Worm (Caenorhabditis elegans): Measurements from ENCODE around the gene ZK686.3.

Gene ZK686.3

ce11 chrIII:7769965-7770364 is 1.1 kb upstream of the ZK686.3 start, which contains the start of gene snu-23 (continued):
- TF ChIP-seq sox-4 (tag; optimal IDR thresholded peaks at IDR 0.05) (no peak), C16A3.4 (tag; optimal IDR thresholded peaks at IDR 0.05) (no peak), pax-3 (tag; optimal IDR thresholded peaks at IDR 0.05) (no peak), unc-30 (tag; optimal IDR thresholded peaks at IDR 0.05) (no peak), nhr-28 (tag; optimal IDR thresholded peaks at IDR 0.05) (no peak), egl-13 (tag; optimal IDR thresholded peaks at IDR 0.05) (no peak), hlh-17 (GFP tag; optimal IDR thresholded peaks at IDR 0.05; ENCODE audit: borderline replicate concordance) (no peak), nhr-90 (tag; optimal IDR thresholded peaks at IDR 0.05; ENCODE audit: poor library complexity) (no peak), mdl-1 (tag; optimal IDR thresholded peaks at IDR 0.05) (peak in 1 of 2 experiments; percentile 15), fkh-4 (tag; optimal IDR thresholded peaks at IDR 0.05; ENCODE audit: borderline replicate concordance) (no peak), mep-1 (tag; optimal IDR thresholded peaks at IDR 0.05) (peak; percentile 46), zag-1 (tag; optimal IDR thresholded peaks at IDR 0.05) (no peak), sup-37 (GFP tag; optimal IDR thresholded peaks at IDR 0.05) (no peak), blmp-1 (tag; optimal IDR thresholded peaks at IDR 0.05) (peak; percentile 11), aly-2 (tag; optimal IDR thresholded peaks at IDR 0.05) (no peak), snpc-4 (tag; optimal IDR thresholded peaks at IDR 0.05) (no peak), ets-5 (GFP tag; IDR thresholded peaks at IDR 0.05) (no peak), nhr-47 (tag; optimal IDR thresholded peaks at IDR 0.05) (no peak), snu-23 (GFP tag; optimal IDR thresholded peaks at IDR 0.05) (peak; percentile 35), ces-1 (GFP tag; optimal IDR thresholded peaks at IDR 0.05) (no peak), sptf-1 (tag; optimal IDR thresholded peaks at IDR 0.05) (no peak), grh-1 (GFP tag; IDR thresholded peaks at IDR 0.05) (no peak), lin-35 (GFP tag; optimal IDR thresholded peaks at IDR 0.05) (peak; percentile 58 to 59), nhr-20 (tag; optimal IDR thresholded peaks at IDR 0.05) (no peak), nhr-84 (tag; optimal IDR thresholded peaks at IDR 0.05) (no peak), fkh-10 (GFP tag; optimal IDR thresholded peaks at IDR 0.05) (no peak), zip-4 (GFP tag; optimal IDR thresholded peaks at IDR 0.05) (no peak), nhr-12 (tag; optimal IDR thresholded peaks at IDR 0.05) (no peak), fos-1 (tag; optimal IDR thresholded peaks at IDR 0.05) (no peak), pqm-1 (tag; optimal IDR thresholded peaks at IDR 0.05) (no peak), unc-130 (tag; optimal IDR thresholded peaks at IDR 0.05) (peak; percentile 35)

- no peak for TF ChIP-seq lin-15B (tag; optimal IDR thresholded peaks at IDR 0.05)
- no peak for TF ChIP-seq tlp-1 (tag; optimal IDR thresholded peaks at IDR 0.05)
- no peak for TF ChIP-seq lin-14 (GFP tag; optimal IDR thresholded peaks at IDR 0.05)
- no peak for TF ChIP-seq nhr-71 (tag; optimal IDR thresholded peaks at IDR 0.05)
- TF ChIP-seq fkh-8 (tag; optimal IDR thresholded peaks at IDR 0.05), result no peak
- TF ChIP-seq ets-5 (GFP tag; IDR thresholded peaks at IDR 0.05), result no peak
- no peak for TF ChIP-seq lir-3 (tag; optimal IDR thresholded peaks at IDR 0.05; ENCODE audit: poor library complexity)
- TF ChIP-seq pax-3 (tag; optimal IDR thresholded peaks at IDR 0.05), result no peak
- no peak for TF ChIP-seq ceh-90 (tag; optimal IDR thresholded peaks at IDR 0.05)
- TF ChIP-seq zag-1 (tag; optimal IDR thresholded peaks at IDR 0.05), result no peak
- TF ChIP-seq ztf-4 (tag; optimal IDR thresholded peaks at IDR 0.05), result no peak
- no peak for TF ChIP-seq unc-30 (tag; optimal IDR thresholded peaks at IDR 0.05)
- no peak for TF ChIP-seq fkh-10 (GFP tag; optimal IDR thresholded peaks at IDR 0.05)
Measured at ce11 chrIII:7767415-7767814, 1.4 kb downstream of the ZK686.3 start, which contains the start of gene ZK686.5. Gene ZK686.5 (minus strand): TSS chrIII:7767515.

ce11 chrIII:7765974-7766373 is 2.9 kb downstream of the ZK686.3 start, which contains the start of gene ZK686.2:
Gene ZK686.2 (minus strand): TSS chrIII:7766052.
- TF ChIP-seq lin-35 (GFP tag; optimal IDR thresholded peaks at IDR 0.05) (peak; percentile 16 to 37), mef-2 (tag; optimal IDR thresholded peaks at IDR 0.05) (no peak), ceh-82 (tag; optimal IDR thresholded peaks at IDR 0.05) (peak in 2 of 3 experiments; percentile 4 to 22), vab-15 (tag; optimal IDR thresholded peaks at IDR 0.05) (no peak), isw-1 (GFP tag; IDR thresholded peaks at IDR 0.05) (peak; percentile 10; the same call in 1 of the 2 replicates), hlh-4 (tag; optimal IDR thresholded peaks at IDR 0.05) (no peak), skn-1 (tag; optimal IDR thresholded peaks at IDR 0.05) (peak; percentile 11), lin-39 (tag; optimal IDR thresholded peaks at IDR 0.05) (peak; percentile 25), swsn-7 (tag; optimal IDR thresholded peaks at IDR 0.05) (peak; percentile 33), F16B12.6 (tag; optimal IDR thresholded peaks at IDR 0.05) (peak; percentile 29), nhr-20 (tag; optimal IDR thresholded peaks at IDR 0.05) (peak; percentile 28), xbp-1 (tag; optimal IDR thresholded peaks at IDR 0.05) (peak; percentile 33), lin-14 (GFP tag; optimal IDR thresholded peaks at IDR 0.05) (peak; percentile 37), sptf-1 (tag; optimal IDR thresholded peaks at IDR 0.05) (no peak), dpl-1 (GFP tag; optimal IDR thresholded peaks at IDR 0.05) (peak in 2 of 3 experiments; percentile 19 to 61), nhr-19 (GFP tag; conservative IDR thresholded peaks at IDR 0.05) (peak; percentile 4; the same call in 1 of the 2 replicates), nhr-47 (tag; optimal IDR thresholded peaks at IDR 0.05) (peak; percentile 27), ceh-90 (tag; optimal IDR thresholded peaks at IDR 0.05) (no peak), fkh-4 (tag; optimal IDR thresholded peaks at IDR 0.05; ENCODE audit: borderline replicate concordance) (no peak)

Data from whole organism, L1 larva.